Fruit fly (Drosophila melanogaster): ENCODE results near the gene CG5934.

Gene CG5934

dm6 chr3R:27263434-27264215 lies 9.9 kb upstream of the CG5934 start, which contains the start of gene woc (continued):
- TF ChIP-seq Eip93F (GFP tag; optimal IDR thresholded peaks at IDR 0.05): no peak
- TF ChIP-seq CG10669 (GFP tag; optimal IDR thresholded peaks at IDR 0.05): peak; percentile 69
- peak; percentile 79 for TF ChIP-seq Sox15 (GFP tag; optimal IDR thresholded peaks at IDR 0.05)
- TF ChIP-seq acj6 (GFP tag; optimal IDR thresholded peaks at IDR 0.05): peak; percentile 84
- peak; percentile 93 for TF ChIP-seq Eip78C (GFP tag)
- peak; percentile 88 for TF ChIP-seq CG6276 (GFP tag; optimal IDR thresholded peaks at IDR 0.05)
- TF ChIP-seq CG6792 (GFP tag; optimal IDR thresholded peaks at IDR 0.05): peak; percentile 76
- peak; percentile 81 for TF ChIP-seq spab (GFP tag; optimal IDR thresholded peaks at IDR 0.05)
- peak; percentile 82 for TF ChIP-seq dac (GFP tag; optimal IDR thresholded peaks at IDR 0.05)
- no peak for TF ChIP-seq Blimp-1 (GFP tag; optimal IDR thresholded peaks at IDR 0.05)
- TF ChIP-seq Sox102F (GFP tag; optimal IDR thresholded peaks at IDR 0.05): no peak
- TF ChIP-seq CG15336 (GFP tag; IDR thresholded peaks at IDR 0.05): peak; percentile 79
- TF ChIP-seq Eip75B (GFP tag; optimal IDR thresholded peaks at IDR 0.05): peak; percentile 69
- TF ChIP-seq CG7368 (GFP tag; optimal IDR thresholded peaks at IDR 0.05): peak; percentile 77
- TF ChIP-seq Met (GFP tag; optimal IDR thresholded peaks at IDR 0.05): no peak
- peak; percentile 4 for TF ChIP-seq Hr38 (GFP tag; optimal IDR thresholded peaks at IDR 0.05)
- peak; percentile 73 for TF ChIP-seq CG8632 (GFP tag; optimal IDR thresholded peaks at IDR 0.05)
- peak; percentile 55 for TF ChIP-seq OdsH (GFP tag; optimal IDR thresholded peaks at IDR 0.05)
- peak; percentile 89 for TF ChIP-seq CG6163 (GFP tag; IDR thresholded peaks at IDR 0.05)
- TF ChIP-seq CG1621 (tag; optimal IDR thresholded peaks at IDR 0.05): peak; percentile 86
- TF ChIP-seq CG3919 (GFP tag; optimal IDR thresholded peaks at IDR 0.05): peak; percentile 86
- peak; percentile 27 for TF ChIP-seq Ets21C (GFP tag; optimal IDR thresholded peaks at IDR 0.05)
- peak; percentile 56 for TF ChIP-seq achi (GFP tag; optimal IDR thresholded peaks at IDR 0.05)

dm6 chr3R:27265330-27265729 lies 8.2 kb upstream of the CG5934 start, which contains the start of the genes CG14262 and CG14260:
Gene CG14262 (minus strand): TSS chr3R:27265430.
Gene CG14260 (plus strand): TSS chr3R:27265457.
- no peak for TF ChIP-seq svp (GFP tag)
- no peak for TF ChIP-seq CG15336 (GFP tag; IDR thresholded peaks at IDR 0.05)
- TF ChIP-seq vri (GFP tag; optimal IDR thresholded peaks at IDR 0.05): no peak
- TF ChIP-seq CG11294 (GFP tag; IDR thresholded peaks at IDR 0.05): no peak
- TF ChIP-seq Ets21C (GFP tag; optimal IDR thresholded peaks at IDR 0.05): no peak
- no peak for TF ChIP-seq Ets96B (tag; optimal IDR thresholded peaks at IDR 0.05)
- no peak for TF ChIP-seq Blimp-1 (GFP tag; optimal IDR thresholded peaks at IDR 0.05)
- TF ChIP-seq acj6 (GFP tag; optimal IDR thresholded peaks at IDR 0.05): no peak
- TF ChIP-seq lz (GFP tag; optimal IDR thresholded peaks at IDR 0.05): no peak
- TF ChIP-seq CG32006 (GFP tag; optimal IDR thresholded peaks at IDR 0.05): no peak
- no peak for TF ChIP-seq dac (GFP tag; optimal IDR thresholded peaks at IDR 0.05)
- no peak for TF ChIP-seq net (GFP tag; optimal IDR thresholded peaks at IDR 0.05)
- no peak for TF ChIP-seq CG7368 (GFP tag; optimal IDR thresholded peaks at IDR 0.05)
- TF ChIP-seq CG4318 (GFP tag; optimal IDR thresholded peaks at IDR 0.05): no peak
- TF ChIP-seq CG3919 (GFP tag; optimal IDR thresholded peaks at IDR 0.05): no peak
- TF ChIP-seq achi (GFP tag; optimal IDR thresholded peaks at IDR 0.05): no peak
- no peak for TF ChIP-seq CG16779 (tag; optimal IDR thresholded peaks at IDR 0.05)
- no peak for TF ChIP-seq fd85E (GFP tag; optimal IDR thresholded peaks at IDR 0.05)

dm6 chr3R:27270379-27271266 lies 2.9 kb upstream of the CG5934 start:
- TF ChIP-seq CG10631 (GFP tag; optimal IDR thresholded peaks at IDR 0.05) (no peak), CG1621 (tag; optimal IDR thresholded peaks at IDR 0.05) (peak; percentile 23), CG8119 (GFP tag; IDR thresholded peaks at IDR 0.05) (0 out of 3 replicates have a peak, but pooled peaks have one; percentile 20), CG3919 (GFP tag; optimal IDR thresholded peaks at IDR 0.05) (peak; percentile 27), CG31627 (GFP tag; optimal IDR thresholded peaks at IDR 0.05) (no peak), CG6276 (GFP tag; optimal IDR thresholded peaks at IDR 0.05) (peak; percentile 25), ss (GFP tag; optimal IDR thresholded peaks at IDR 0.05) (peak; percentile 22 to 44), cyc (GFP tag; optimal IDR thresholded peaks at IDR 0.05) (no peak), Eip78C (GFP tag) (peak; percentile 54), spab (GFP tag; optimal IDR thresholded peaks at IDR 0.05) (peak; percentile 1), CG6808 (GFP tag; optimal IDR thresholded peaks at IDR 0.05) (peak; percentile 10), Hr39 (GFP tag; optimal IDR thresholded peaks at IDR 0.05) (no peak), CG9139 (GFP tag; optimal IDR thresholded peaks at IDR 0.05) (peak; percentile 8), svp (GFP tag) (peak; percentile 98), CG6854 (GFP tag; optimal IDR thresholded peaks at IDR 0.05) (peak; percentile 44), Lpt (GFP tag; optimal IDR thresholded peaks at IDR 0.05) (peak; percentile 6)

Data from whole organism, prepupa.